Fruit fly (Drosophila melanogaster): Measurements from ENCODE around the gene Ste12DOR.

DNA sequence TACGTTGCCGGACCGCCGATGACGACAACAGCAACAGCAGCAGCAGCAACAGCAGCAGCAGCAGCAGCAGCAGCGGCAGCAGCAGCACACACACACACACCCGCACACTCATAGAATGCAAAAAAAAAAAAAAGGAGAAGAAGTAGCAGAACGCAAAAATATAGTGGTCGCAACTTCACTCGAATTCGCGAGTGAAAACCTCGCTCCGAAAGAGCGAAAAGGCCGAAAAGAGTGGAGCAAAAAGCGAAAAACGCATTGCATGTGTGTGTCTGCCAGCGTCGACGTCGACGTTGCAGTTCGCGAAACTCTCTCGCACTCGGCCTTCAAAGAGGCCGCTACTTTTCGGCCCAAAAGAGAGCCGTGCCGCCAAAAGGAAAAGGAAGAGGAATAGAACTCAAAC is 11.1 kb upstream of the Ste12DOR start:
- TF ChIP-seq CG33017 (tag; optimal IDR thresholded peaks at IDR 0.05) (peak; percentile 4), pad (GFP tag; optimal IDR thresholded peaks at IDR 0.05) (peak; percentile 15), toe (GFP tag; optimal IDR thresholded peaks at IDR 0.05) (no peak), ovo (GFP tag; optimal IDR thresholded peaks at IDR 0.05) (peak; percentile 4), CG11617 (GFP tag; optimal IDR thresholded peaks at IDR 0.05) (peak; percentile 68), Crg-1 (GFP tag; optimal IDR thresholded peaks at IDR 0.05) (no peak), kay (GFP tag; ENCODE audit: borderline replicate concordance) (peak; percentile 65), cnc (optimal IDR thresholded peaks at IDR 0.05) (no peak), CG7101 (tag; optimal IDR thresholded peaks at IDR 0.05) (no peak)
